Worm (Caenorhabditis elegans): ENCODE data around the gene C29A12.22.

DNA sequence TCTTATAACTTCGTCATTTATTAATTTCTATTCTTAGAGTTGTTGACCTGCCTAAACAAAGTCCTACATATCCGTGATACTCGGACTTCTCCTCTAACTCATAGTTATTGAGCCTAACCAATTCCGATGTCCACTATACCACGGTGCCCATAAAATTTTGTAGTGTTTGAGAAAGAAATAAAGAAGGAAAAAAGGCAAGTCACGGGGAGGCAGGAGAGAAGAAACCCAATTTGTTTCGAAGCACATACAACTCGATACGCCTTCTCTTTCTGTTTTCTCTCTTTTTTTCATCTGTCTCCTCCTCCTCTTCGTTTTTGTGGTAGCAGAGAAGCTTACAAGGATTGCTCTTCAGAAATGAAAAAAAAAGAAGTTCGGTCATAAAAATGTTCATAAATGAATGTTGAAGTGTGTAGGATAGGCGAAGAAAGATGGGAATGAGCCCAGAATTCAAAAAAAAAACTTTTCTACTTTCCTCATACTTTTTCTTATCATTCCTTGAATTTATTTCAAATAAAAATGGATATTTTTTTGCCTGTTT is 22.9 kb downstream of the C29A12.22 start:
- TF ChIP-seq fkh-10 (GFP tag; optimal IDR thresholded peaks at IDR 0.05) (no peak), mec-3 (tag; optimal IDR thresholded peaks at IDR 0.05; ENCODE audit: borderline replicate concordance) (no peak), nhr-11 (tag; optimal IDR thresholded peaks at IDR 0.05) (no peak), nfya-1 (tag; optimal IDR thresholded peaks at IDR 0.05) (no peak), dmd-4 (tag; optimal IDR thresholded peaks at IDR 0.05; ENCODE audit: borderline replicate concordance) (no peak), unc-42 (tag; optimal IDR thresholded peaks at IDR 0.05) (peak; percentile 37), eyg-1 (tag; optimal IDR thresholded peaks at IDR 0.05) (no peak), madf-2 (tag; optimal IDR thresholded peaks at IDR 0.05) (no peak), fkh-6 (tag; optimal IDR thresholded peaks at IDR 0.05) (no peak), K09A11.1 (tag; optimal IDR thresholded peaks at IDR 0.05; ENCODE audit: insufficient read depth) (no peak)

All from whole organism, late embryonic.